Fruit fly (Drosophila melanogaster) whole organism, embryonic: ENCODE results near the gene Rpt5.

Source experiments
- BEAF-32 ChIP-seq: fragments of 200-800 bp; sonication (Bioruptor generic); optimal IDR thresholded peaks from 3 replicates; lab custom pipeline; 2017; ENCODE audit warnings: missing biosample characterization, missing genetic modification characterization, mild to moderate bottlenecking, moderate library complexity, missing genetic modification reagents
- Bdp1 ChIP-seq: fragments of 200-800 bp; sonication (Bioruptor generic); optimal IDR thresholded peaks from 3 replicates; lab custom pipeline; 2016; ENCODE audit warnings: missing biosample characterization, missing genetic modification characterization
- CG10979 ChIP-seq: fragments of 200-800 bp; sonication (Bioruptor generic); optimal IDR thresholded peaks from 2 replicates; lab custom pipeline; 2018; ENCODE audit warnings: missing biosample characterization, mild to moderate bottlenecking, missing genetic modification characterization, moderate library complexity
- CG11504 ChIP-seq: fragments of 200-800 bp; sonication (Bioruptor generic); optimal IDR thresholded peaks from 3 replicates; lab custom pipeline; 2019; ENCODE audit warnings: missing biosample characterization, mild to moderate bottlenecking, missing genetic modification characterization, moderate library complexity
- CG12236 ChIP-seq: fragments of 200-800 bp; sonication (Bioruptor generic); optimal IDR thresholded peaks from 2 replicates; lab custom pipeline; 2016; ENCODE audit warnings: missing biosample characterization, missing genetic modification characterization
- CG14710 ChIP-seq: fragments of 200-800 bp; sonication (Bioruptor generic); optimal IDR thresholded peaks from 3 replicates; lab custom pipeline; 2019; ENCODE audit warnings: missing biosample characterization, mild to moderate bottlenecking, missing genetic modification characterization, moderate library complexity
- CG1529 ChIP-seq: fragments of 200-800 bp; sonication (Bioruptor generic); optimal IDR thresholded peaks from 3 replicates; lab custom pipeline; 2018; ENCODE audit warnings: missing biosample characterization, missing genetic modification characterization
- CG16813 ChIP-seq: fragments of 200-800 bp; sonication (Bioruptor generic); IDR thresholded peaks from 3 replicates; pipeline ENCODE4 v1.3.6; 2022; ENCODE audit warnings: missing biosample characterization, missing genetic modification characterization; ENCODE audit not compliant: partially characterized antibody
- CG18262 ChIP-seq: fragments of 200-800 bp; optimal IDR thresholded peaks from 3 replicates; lab custom pipeline; 2019; ENCODE audit warnings: missing biosample characterization, mild to moderate bottlenecking, missing genetic modification characterization, moderate library complexity
- CG3726 ChIP-seq: fragments of 200-800 bp; sonication (Bioruptor generic); IDR thresholded peaks from 3 replicates; pipeline ENCODE4, ENCODE4 v1.3.6; 2022; ENCODE audit warnings: missing biosample characterization, missing genetic modification characterization
- CG3995 ChIP-seq: fragments of 200-800 bp; sonication (Bioruptor generic); optimal IDR thresholded peaks from 3 replicates; lab custom pipeline; 2016; ENCODE audit warnings: missing biosample characterization, missing genetic modification characterization
- CG4360 ChIP-seq: fragments of 200-800 bp; sonication (Bioruptor generic); IDR thresholded peaks from 2 replicates; pipeline ENCODE4 v1.3.6; 2022; ENCODE audit warnings: missing biosample characterization, missing genetic modification characterization
- CG4424 ChIP-seq: fragments of 200-800 bp; sonication (Bioruptor generic); optimal IDR thresholded peaks from 3 replicates; lab custom pipeline; 2016; ENCODE audit warnings: missing biosample characterization, missing genetic modification characterization
- CG5180 ChIP-seq: fragments of 200-800 bp; sonication (Bioruptor generic); optimal IDR thresholded peaks from 3 replicates; lab custom pipeline; 2017; ENCODE audit warnings: missing biosample characterization, missing genetic modification characterization, mild to moderate bottlenecking, moderate library complexity, missing genetic modification reagents
- CG7786 ChIP-seq: fragments of 200-800 bp; sonication (Bioruptor generic); optimal IDR thresholded peaks from 2 replicates; lab custom pipeline; 2016; ENCODE audit warnings: missing biosample characterization, missing genetic modification characterization
- CG8359 ChIP-seq: fragments of 200-800 bp; sonication (Bioruptor generic); optimal IDR thresholded peaks from 2 replicates; lab custom pipeline; 2017; ENCODE audit warnings: missing biosample characterization, mild to moderate bottlenecking, missing genetic modification characterization, borderline replicate concordance
- CG8388 ChIP-seq: fragments of 200-800 bp; sonication (Bioruptor generic); optimal IDR thresholded peaks from 2 replicates; lab custom pipeline; 2019; ENCODE audit warnings: missing biosample characterization, mild to moderate bottlenecking, missing genetic modification characterization, moderate library complexity
- CG9817 ChIP-seq: fragments of 200-800 bp; sonication (Bioruptor generic); optimal IDR thresholded peaks from 2 replicates; lab custom pipeline; 2018; ENCODE audit warnings: missing biosample characterization, mild to moderate bottlenecking, missing genetic modification characterization, moderate library complexity
- D19A ChIP-seq: fragments of 200-800 bp; optimal IDR thresholded peaks from 3 replicates; lab custom pipeline; 2019; ENCODE audit warnings: missing biosample characterization, mild to moderate bottlenecking, missing genetic modification characterization, moderate library complexity
- D19B ChIP-seq: fragments of 200-800 bp; sonication (Bioruptor generic); optimal IDR thresholded peaks from 2 replicates; lab custom pipeline; 2017; ENCODE audit warnings: missing biosample characterization, mild to moderate bottlenecking, missing genetic modification characterization
- Doc3 ChIP-seq: fragments of 200-800 bp; sonication (Bioruptor generic); IDR thresholded peaks from 3 replicates; pipeline ENCODE4 v1.3.6; 2022; ENCODE audit warnings: missing biosample characterization, missing genetic modification characterization; ENCODE audit not compliant: partially characterized antibody
- GATAe ChIP-seq: fragments of 200-800 bp; sonication (Bioruptor generic); conservative IDR thresholded peaks from 2 replicates; pipeline ENCODE4 v1.3.6; 2022; ENCODE audit warnings: missing biosample characterization, missing genetic modification characterization
- Hmr ChIP-seq: fragments of 200-800 bp; sonication (Bioruptor generic); optimal IDR thresholded peaks from 3 replicates; lab custom pipeline; 2017; ENCODE audit warnings: mild to moderate bottlenecking, missing biosample characterization, missing genetic modification reagents, missing genetic modification characterization
- Mes4 ChIP-seq: fragments of 200-800 bp; sonication (Bioruptor generic); optimal IDR thresholded peaks from 2 replicates; lab custom pipeline; 2016; ENCODE audit warnings: missing biosample characterization, missing genetic modification characterization
- Myb ChIP-seq: fragments of 200-800 bp; sonication (Bioruptor generic); optimal IDR thresholded peaks from 2 replicates; lab custom pipeline; 2016; ENCODE audit warnings: missing biosample characterization, missing genetic modification characterization
- Sox102F ChIP-seq: fragments of 200-800 bp; sonication (Bioruptor generic); optimal IDR thresholded peaks from 2 replicates; lab custom pipeline; 2018; ENCODE audit warnings: missing biosample characterization, mild to moderate bottlenecking, missing genetic modification characterization, moderate library complexity
- abd-A ChIP-seq: fragments of 200-800 bp; sonication (Bioruptor generic); optimal IDR thresholded peaks from 3 replicates; lab custom pipeline; 2019; ENCODE audit warnings: missing biosample characterization, mild to moderate bottlenecking, missing genetic modification characterization, moderate library complexity
- ac ChIP-seq: fragments of 200-800 bp; sonication (Bioruptor generic); optimal IDR thresholded peaks from 3 replicates; lab custom pipeline; 2017; ENCODE audit warnings: missing biosample characterization, mild to moderate bottlenecking, missing genetic modification characterization
- bcd ChIP-seq: fragments of 200-800 bp; sonication (Bioruptor generic); optimal IDR thresholded peaks from 2 replicates; lab custom pipeline; 2017; ENCODE audit warnings: missing biosample characterization, mild to moderate bottlenecking, missing genetic modification characterization
- cato ChIP-seq: fragments of 200-800 bp; sonication (Bioruptor generic); optimal IDR thresholded peaks from 2 replicates; lab custom pipeline; 2016; ENCODE audit warnings: missing biosample characterization, missing genetic modification characterization, borderline replicate concordance
- dmrt99B ChIP-seq: fragments of 200-800 bp; sonication (Bioruptor generic); optimal IDR thresholded peaks from 2 replicates; lab custom pipeline; 2018; ENCODE audit warnings: missing biosample characterization, mild to moderate bottlenecking, missing genetic modification characterization, moderate library complexity
- ems ChIP-seq: fragments of 200-800 bp; sonication (Bioruptor generic); optimal IDR thresholded peaks from 3 replicates; lab custom pipeline; 2016; ENCODE audit warnings: missing biosample characterization, missing genetic modification characterization
- fd96Cb ChIP-seq: fragments of 200-800 bp; sonication (Bioruptor generic); optimal IDR thresholded peaks from 2 replicates; lab custom pipeline; 2018; ENCODE audit warnings: missing biosample characterization, mild to moderate bottlenecking, missing genetic modification characterization, moderate library complexity
- gem ChIP-seq: fragments of 200-800 bp; sonication (Bioruptor generic); optimal IDR thresholded peaks from 2 replicates; lab custom pipeline; 2019; ENCODE audit warnings: missing biosample characterization, mild to moderate bottlenecking, missing genetic modification characterization, moderate library complexity
- ham ChIP-seq: fragments of 200-800 bp; sonication (Bioruptor generic); IDR thresholded peaks from 2 replicates; pipeline ENCODE4 v1.3.6; 2022; ENCODE audit warnings: missing biosample characterization, missing genetic modification characterization
- hb ChIP-seq: fragments of 200-800 bp; sonication (Bioruptor generic); IDR thresholded peaks from 3 replicates; pipeline ENCODE4 v1.3.6; 2022; ENCODE audit warnings: missing biosample characterization, missing genetic modification characterization; ENCODE audit not compliant: partially characterized antibody
- her ChIP-seq: fragments of 200-800 bp; sonication (Bioruptor generic); optimal IDR thresholded peaks from 2 replicates; lab custom pipeline; 2016; ENCODE audit warnings: missing biosample characterization, missing genetic modification characterization
- knrl ChIP-seq: fragments of 200-800 bp; sonication (Bioruptor generic); IDR thresholded peaks from 3 replicates; pipeline ENCODE4 v1.3.6; 2022; ENCODE audit warnings: missing biosample characterization, missing genetic modification characterization; ENCODE audit not compliant: partially characterized antibody
- mld ChIP-seq: fragments of 200-800 bp; sonication (Bioruptor generic); IDR thresholded peaks from 3 replicates; pipeline ENCODE4 v1.3.6; 2022; ENCODE audit warnings: missing biosample characterization, missing genetic modification characterization; ENCODE audit not compliant: partially characterized antibody
- oc ChIP-seq: fragments of 200-800 bp; sonication (Bioruptor generic); optimal IDR thresholded peaks from 2 replicates; lab custom pipeline; 2018; ENCODE audit warnings: missing biosample characterization, mild to moderate bottlenecking, missing genetic modification characterization, moderate library complexity
- pho ChIP-seq: fragments of 200-800 bp; sonication (Bioruptor generic); optimal IDR thresholded peaks from 2 replicates; lab custom pipeline; 2016; ENCODE audit warnings: missing biosample characterization, missing genetic modification characterization
- psq ChIP-seq: fragments of 200-800 bp; sonication (Bioruptor generic); optimal IDR thresholded peaks from 2 replicates; lab custom pipeline; 2017; ENCODE audit warnings: missing biosample characterization, missing genetic modification characterization
- ranshi ChIP-seq: fragments of 200-800 bp; sonication (Bioruptor generic); IDR thresholded peaks from 2 replicates; pipeline ENCODE4 v1.3.6; 2022; ENCODE audit warnings: missing biosample characterization, missing genetic modification characterization
- sd ChIP-seq: fragments of 200-800 bp; sonication (Bioruptor generic); optimal IDR thresholded peaks from 3 replicates; lab custom pipeline; 2018; ENCODE audit warnings: missing biosample characterization, mild to moderate bottlenecking, missing genetic modification characterization, moderate library complexity
- stwl ChIP-seq: fragments of 200-800 bp; sonication (Bioruptor generic); optimal IDR thresholded peaks from 3 replicates; lab custom pipeline; 2018; ENCODE audit warnings: missing biosample characterization, mild to moderate bottlenecking, missing genetic modification characterization, moderate library complexity
- zen ChIP-seq: fragments of 200-800 bp; sonication (Bioruptor generic); optimal IDR thresholded peaks from 3 replicates; lab custom pipeline; 2018; ENCODE audit warnings: missing biosample characterization, mild to moderate bottlenecking, missing genetic modification characterization, moderate library complexity
- zen2 ChIP-seq: fragments of 200-800 bp; sonication (Bioruptor generic); IDR thresholded peaks from 3 replicates; pipeline ENCODE4 v1.3.6; 2022; ENCODE audit warnings: missing biosample characterization, missing genetic modification characterization; ENCODE audit not compliant: partially characterized antibody

Gene Rpt5

DNA sequence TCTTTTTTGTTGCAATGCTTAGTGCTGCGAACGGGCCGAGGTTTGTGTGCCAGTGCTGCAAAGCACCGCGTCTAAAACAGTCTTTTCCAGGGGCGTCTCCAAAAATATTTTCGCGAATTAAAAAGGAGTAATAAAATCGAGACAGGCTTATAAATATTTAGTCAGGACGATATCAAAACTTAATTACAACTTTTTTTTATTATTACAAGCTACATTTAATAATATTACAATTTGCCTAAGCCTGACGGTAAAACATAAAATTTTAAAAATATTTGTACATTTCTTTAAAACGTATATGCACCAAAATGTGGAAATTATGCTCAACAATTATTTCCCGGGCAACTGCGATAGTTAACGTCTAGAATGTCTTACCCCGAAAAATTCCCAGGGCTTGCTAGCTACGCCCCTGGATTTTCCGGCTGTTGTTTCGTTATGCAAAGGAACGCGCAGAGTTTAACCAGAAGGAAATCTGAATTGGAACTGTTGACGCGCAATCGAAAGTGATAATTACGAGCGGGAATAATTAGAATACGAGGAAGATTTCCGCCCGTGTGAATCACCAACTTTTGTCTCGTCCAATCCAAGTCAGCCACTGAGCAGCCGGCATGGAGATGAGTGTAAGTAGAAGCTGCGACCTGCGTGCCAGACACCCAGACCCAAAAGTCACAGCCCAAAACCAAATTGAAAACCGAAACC lies 5.4 kb downstream of the Rpt5 start, which contains the start of the genes PTPMT1 and Hrd3 (continued):
- TF ChIP-seq knrl (peak; percentile 41; the same call in 2 of the 3 replicates), CG3726 (GFP tag; lab: Robert Waterston, UW) (peak; percentile 93), CG14710 (peak; percentile 98), Hmr (GFP tag; lab: Kevin White, UChicago) (peak; percentile 99), ham (peak; percentile 87), D19B (peak; percentile 96), CG12236 (peak; percentile 94), Doc3 (GFP tag; lab: Robert Waterston, UW) (no peak), bcd (GFP tag; lab: Kevin White, UChicago) (peak; percentile 99), CG11504 (tag; lab: Kevin White, UChicago) (peak; percentile 98), mld (no peak), pho (peak; percentile 98), Sox102F (peak; percentile 98), ems (GFP tag; lab: Kevin White, UChicago) (peak; percentile 98), CG16813 (GFP tag; lab: Robert Waterston, UW) (peak; percentile 53; the same call in 2 of the 3 replicates), CG9817 (tag; lab: Kevin White, UChicago) (peak; percentile 98), Bdp1 (GFP tag; lab: Kevin White, UChicago) (peak; percentile 93), D19A (peak; percentile 96), CG4360 (peak; percentile 65), CG8359 (peak; percentile 93), CG4424 (GFP tag; lab: Kevin White, UChicago) (peak; percentile 99), zen2 (GFP tag; lab: Robert Waterston, UW) (no peak), psq (peak; percentile 96), fd96Cb (peak; percentile 99), Myb (GFP tag; lab: Kevin White, UChicago) (peak; percentile 88), CG5180 (GFP tag; lab: Kevin White, UChicago) (peak; percentile 92), sd (tag; lab: Kevin White, UChicago) (peak; percentile 96), hb (GFP tag; lab: Robert Waterston, UW) (no peak), dmrt99B (tag; lab: Kevin White, UChicago) (peak; percentile 99), cato (peak; percentile 98), Mes4 (GFP tag; lab: Kevin White, UChicago) (peak; percentile 96), zen (tag; lab: Kevin White, UChicago) (peak; percentile 98), ac (GFP tag; lab: Kevin White, UChicago) (peak; percentile 95), CG8388 (GFP tag; lab: Kevin White, UChicago) (peak; percentile 97), stwl (peak; percentile 72), ranshi (GFP tag; lab: Robert Waterston, UW) (peak; percentile 96; the same call in 1 of the 2 replicates), CG3995 (GFP tag; lab: Kevin White, UChicago) (peak; percentile 81), CG7786 (peak; percentile 97), GATAe (GFP tag; lab: Robert Waterston, UW) (peak; percentile 88), BEAF-32 (GFP tag; lab: Kevin White, UChicago) (peak; percentile 64), CG10979 (peak; percentile 98), gem (peak; percentile 99), oc (tag; lab: Kevin White, UChicago) (peak; percentile 93), her (peak; percentile 90), CG1529 (GFP tag; lab: Kevin White, UChicago) (peak; percentile 98), abd-A (tag; lab: Kevin White, UChicago) (no peak), CG18262 (peak; percentile 99)
